Fruit fly (Drosophila melanogaster): ENCODE results near the gene Wnt5.

The Wnt5 gene

DNA sequence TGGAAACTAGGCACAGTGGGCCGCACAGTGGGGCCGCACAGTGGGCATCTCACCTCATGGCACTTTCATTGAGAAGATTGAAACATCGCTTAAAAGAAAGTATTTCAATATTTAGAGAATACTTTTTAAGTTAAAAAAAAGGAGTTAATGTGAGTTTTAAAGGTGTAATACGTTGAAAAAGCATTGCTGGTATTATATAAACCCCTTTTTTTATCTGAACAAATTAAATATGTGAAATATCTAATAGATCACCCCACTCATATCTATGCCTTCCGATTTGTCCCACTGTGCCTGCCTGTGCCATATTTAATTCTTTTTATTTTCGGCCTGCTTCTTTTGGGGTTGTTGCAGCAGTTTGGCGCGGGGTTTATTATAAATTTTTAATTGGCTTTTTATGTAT is 28.1 kb upstream of the Wnt5 start (continued):
- TF ChIP-seq dpn (GFP tag; optimal IDR thresholded peaks at IDR 0.05) (no peak), crol (GFP tag; IDR thresholded peaks at IDR 0.05) (0 out of 2 replicates have a peak, but pooled peaks have one; percentile 22), CG2678 (tag; optimal IDR thresholded peaks at IDR 0.05) (peak; percentile 35), CG17361 (GFP tag; IDR thresholded peaks at IDR 0.05) (peak; percentile 42; the same call in 1 of the 3 replicates), shn (GFP tag; optimal IDR thresholded peaks at IDR 0.05) (no peak), CG4707 (GFP tag; optimal IDR thresholded peaks at IDR 0.05) (peak; percentile 91), repo (GFP tag; optimal IDR thresholded peaks at IDR 0.05) (no peak), Xbp1 (GFP tag; optimal IDR thresholded peaks at IDR 0.05) (peak; percentile 41), CG4360 (GFP tag; IDR thresholded peaks at IDR 0.05) (no peak), esg (GFP tag; conservative IDR thresholded peaks at IDR 0.05) (0 out of 2 replicates have a peak, but pooled peaks have one; percentile 15), Eip74EF (GFP tag; optimal IDR thresholded peaks at IDR 0.05) (peak in 1 of 2 experiments; percentile 61), Ets65A (GFP tag) (peak; percentile 93), otp (GFP tag; IDR thresholded peaks at IDR 0.05) (no peak), ttk (GFP tag; IDR thresholded peaks at IDR 0.05) (0 out of 2 replicates have a peak, but pooled peaks have one; percentile 7), CG7271 (tag; optimal IDR thresholded peaks at IDR 0.05) (no peak), run (tag; optimal IDR thresholded peaks at IDR 0.05) (no peak), chn (GFP tag; optimal IDR thresholded peaks at IDR 0.05) (peak; percentile 20), CG18619 (GFP tag; optimal IDR thresholded peaks at IDR 0.05) (peak; percentile 7), CG17829 (tag; optimal IDR thresholded peaks at IDR 0.05) (peak; percentile 21), Hsf (GFP tag; optimal IDR thresholded peaks at IDR 0.05) (peak; percentile 3), trh (GFP tag; optimal IDR thresholded peaks at IDR 0.05) (peak; percentile 53), ewg (GFP tag; optimal IDR thresholded peaks at IDR 0.05) (peak; percentile 34), CG18262 (tag; optimal IDR thresholded peaks at IDR 0.05) (peak; percentile 55), ato (GFP tag; IDR thresholded peaks at IDR 0.05; ENCODE audit: partially characterized antibody) (no peak), Kr (GFP tag; optimal IDR thresholded peaks at IDR 0.05) (no peak), CG14014 (GFP tag; IDR thresholded peaks at IDR 0.05) (no peak), nmo (GFP tag; optimal IDR thresholded peaks at IDR 0.05) (peak; percentile 44), Hr39 (optimal IDR thresholded peaks at IDR 0.05) (no peak), fd96Cb (tag; optimal IDR thresholded peaks at IDR 0.05) (peak; percentile 33), CG3726 (GFP tag; IDR thresholded peaks at IDR 0.05) (0 out of 3 replicates have a peak, but pooled peaks have one; percentile 27), zfh2 (GFP tag; optimal IDR thresholded peaks at IDR 0.05) (no peak), CG15696 (tag; optimal IDR thresholded peaks at IDR 0.05) (no peak), CG11093 (GFP tag; IDR thresholded peaks at IDR 0.05) (no peak), CG1529 (GFP tag; optimal IDR thresholded peaks at IDR 0.05) (peak; percentile 15), prd (optimal IDR thresholded peaks at IDR 0.05) (no peak), prd (GFP tag; IDR thresholded peaks at IDR 0.05) (peak; percentile 27; the same call in 1 of the 3 replicates), slbo (GFP tag; IDR thresholded peaks at IDR 0.05) (0 out of 2 replicates have a peak, but pooled peaks have one; percentile 19), D19A (tag; optimal IDR thresholded peaks at IDR 0.05) (peak; percentile 18), CG12659 (GFP tag; optimal IDR thresholded peaks at IDR 0.05) (peak; percentile 0), CG30403 (GFP tag; optimal IDR thresholded peaks at IDR 0.05) (peak; percentile 14), CG14710 (tag; optimal IDR thresholded peaks at IDR 0.05) (peak; percentile 14), CG10979 (tag; optimal IDR thresholded peaks at IDR 0.05) (peak; percentile 39), CG7556 (GFP tag; optimal IDR thresholded peaks at IDR 0.05) (peak; percentile 52), CG18476 (GFP tag; optimal IDR thresholded peaks at IDR 0.05) (no peak), CG3995 (GFP tag; optimal IDR thresholded peaks at IDR 0.05) (no peak), yki (optimal IDR thresholded peaks at IDR 0.05) (no peak), tna (GFP tag; IDR thresholded peaks at IDR 0.05; ENCODE audit: partially characterized antibody) (no peak), chif (GFP tag; optimal IDR thresholded peaks at IDR 0.05) (no peak), Asciz (GFP tag; optimal IDR thresholded peaks at IDR 0.05) (no peak), Pdp1 (GFP tag; optimal IDR thresholded peaks at IDR 0.05) (peak in 1 of 2 experiments; percentile 59), CG15011 (GFP tag; optimal IDR thresholded peaks at IDR 0.05) (no peak)

Data from whole organism, embryonic.